Worm (Caenorhabditis elegans): Measurements from ENCODE around the gene sre-2.

DNA sequence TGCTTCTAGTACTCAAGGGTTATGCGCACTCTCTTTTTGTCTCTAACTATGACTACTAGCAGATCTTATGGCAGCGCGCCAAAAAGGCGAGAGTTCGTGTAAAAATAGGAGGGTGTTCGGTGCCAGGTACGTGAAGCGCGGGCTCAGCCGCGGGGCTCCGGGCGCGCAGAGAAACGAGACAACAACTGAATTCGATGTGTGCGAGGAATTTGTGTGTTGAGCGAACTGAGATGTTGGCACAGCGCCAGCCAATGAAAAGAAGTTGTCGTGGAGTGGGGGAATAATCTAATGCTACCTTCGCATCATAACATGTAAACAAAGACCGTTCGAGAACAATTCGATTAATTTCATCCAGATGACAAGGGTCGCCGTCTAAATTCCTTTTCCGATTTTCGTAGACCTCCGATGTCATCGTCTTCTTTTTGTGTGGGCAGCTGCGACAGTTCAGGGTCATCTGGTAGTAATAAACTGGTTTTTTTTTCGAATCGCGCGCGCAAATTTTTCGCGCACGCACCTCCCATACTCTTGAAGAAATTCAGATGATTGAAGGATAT, 29.5 kb upstream of the sre-2 start:
- TF ChIP-seq dao-5 (tag; optimal IDR thresholded peaks at IDR 0.05) = no peak
- no peak for TF ChIP-seq W03F9.2 (tag; optimal IDR thresholded peaks at IDR 0.05)

Data from whole organism, L4/young adult.